Worm (Caenorhabditis elegans): Measurements from ENCODE around the gene F37A8.2.

ce11 chrIII:3898850-3899249 is 32.5 kb downstream of the F37A8.2 start:
- TF ChIP-seq F57A8.1 (GFP tag; optimal IDR thresholded peaks at IDR 0.05) (no peak), ceh-79 (tag; optimal IDR thresholded peaks at IDR 0.05) (no peak), gei-17 (GFP tag; optimal IDR thresholded peaks at IDR 0.05) (no peak), lin-40 (tag; optimal IDR thresholded peaks at IDR 0.05) (no peak), cebp-1 (GFP tag; IDR thresholded peaks at IDR 0.05) (no peak), cebp-1 (tag; optimal IDR thresholded peaks at IDR 0.05) (no peak), let-526 (GFP tag; IDR thresholded peaks at IDR 0.05) (no peak), aptf-2 (GFP tag; conservative IDR thresholded peaks at IDR 0.05) (no peak), Y53F4B.3 (GFP tag; IDR thresholded peaks at IDR 0.05) (no peak), madf-3 (GFP tag; IDR thresholded peaks at IDR 0.05) (no peak)

All from whole organism, young adult.